Worm (Caenorhabditis elegans) whole organism, L4/young adult: Measurements from ENCODE around the gene oac-24.

Experiments
- W03F9.2 ChIP-seq: fragments of 150-350 bp; optimal IDR thresholded peaks from 2 replicates; lab custom pipeline; 2014; ENCODE audit warnings: missing biosample characterization, missing genetic modification characterization
- dao-5 ChIP-seq: sonication (generic microtip); optimal IDR thresholded peaks from 2 replicates; lab custom pipeline; 2016; ENCODE audit warnings: missing genotype, missing genetic modification characterization, moderate library complexity, missing compliant biosample characterization
- him-1 ChIP-seq: sonication (generic microtip); optimal IDR thresholded peaks from 2 replicates; lab custom pipeline; 2016; ENCODE audit warnings: missing genotype, missing genetic modification reagents, missing genetic modification characterization, missing compliant biosample characterization

DNA sequence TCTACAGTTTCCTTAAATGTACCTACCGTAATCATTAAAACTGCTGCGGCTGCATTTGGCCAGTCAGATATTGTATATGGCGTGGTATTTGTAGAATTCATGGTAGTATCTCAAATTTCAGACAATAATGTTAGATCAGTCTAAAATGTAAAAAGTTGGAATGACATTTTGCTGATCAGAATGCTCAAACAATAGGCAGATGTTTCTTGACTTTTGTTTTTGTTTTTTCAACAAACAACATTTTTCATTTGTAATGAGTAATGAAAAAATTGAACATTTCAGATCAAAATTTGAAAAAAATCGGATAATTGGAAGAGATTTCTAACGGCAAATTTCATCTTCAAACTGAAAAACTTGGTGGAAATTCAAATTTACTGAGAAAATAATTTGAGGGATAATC is 41.9 kb upstream of the oac-24 start, which contains the start of gene srx-77:
- TF ChIP-seq him-1 (tag; lab: Kevin White, UChicago) (no peak), W03F9.2 (tag; lab: Kevin White, UChicago) (no peak), dao-5 (tag; lab: Kevin White, UChicago) (no peak)
